Worm (Caenorhabditis elegans): ENCODE results near the gene prde-1.

DNA sequence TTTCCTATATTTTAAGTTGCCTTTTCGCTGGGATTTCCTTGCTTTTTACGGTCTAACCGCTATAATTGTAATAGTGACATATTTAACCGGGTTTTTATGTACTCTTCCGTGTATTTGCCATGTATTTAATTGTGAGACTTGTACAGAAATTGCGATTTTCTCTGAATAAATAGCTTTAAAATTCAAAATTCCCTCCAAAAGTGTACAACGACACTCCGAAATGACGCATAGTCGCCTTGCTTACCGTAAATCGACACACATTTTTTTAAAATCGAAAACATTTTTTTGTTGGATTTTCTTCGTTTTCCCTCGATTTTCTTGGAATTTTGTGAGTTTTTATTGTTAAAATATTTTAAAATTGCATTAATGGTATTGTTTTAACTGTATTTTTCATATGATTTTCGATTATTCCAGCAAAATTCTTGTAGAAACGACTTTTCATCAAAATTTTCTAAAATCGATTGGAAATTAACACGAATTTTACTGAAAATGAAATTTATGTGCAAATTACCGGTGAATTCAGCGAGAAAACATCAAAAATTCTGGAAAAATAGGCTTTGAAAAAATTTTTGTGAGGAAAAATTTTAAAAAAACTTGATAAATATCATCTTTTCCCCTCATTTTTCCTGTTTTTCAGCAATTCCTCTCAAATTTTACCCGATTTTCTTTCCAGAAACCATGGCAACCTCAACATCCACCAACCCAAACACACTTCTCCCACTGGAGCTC, 31.8 kb downstream of the prde-1 start, which contains the start of gene lsm-5:
- no peak for TF ChIP-seq W03F9.2 (tag; optimal IDR thresholded peaks at IDR 0.05)
- TF ChIP-seq him-1 (tag; optimal IDR thresholded peaks at IDR 0.05): no peak
